Worm (Caenorhabditis elegans) whole organism, L1 larva: ENCODE data around the gene nhr-115.

Experiments
- C04F5.9 ChIP-seq: sonication (generic microtip); optimal IDR thresholded peaks from 2 replicates; lab custom pipeline; 2016; ENCODE audit warnings: missing genetic modification characterization, missing compliant biosample characterization
- C16A3.4 ChIP-seq: fragments of 150-350 bp; optimal IDR thresholded peaks from 2 replicates; lab custom pipeline; 2014; ENCODE audit warnings: missing biosample characterization, missing genetic modification characterization
- Y116A8C.19 ChIP-seq: sonication (generic microtip); optimal IDR thresholded peaks from 2 replicates; lab custom pipeline; 2016; ENCODE audit warnings: missing compliant biosample characterization, missing genetic modification characterization, borderline replicate concordance
- aha-1 ChIP-seq: fragments of 150-350 bp; optimal IDR thresholded peaks from 2 replicates; lab custom pipeline; 2014; ENCODE audit warnings: missing biosample characterization, missing genetic modification characterization
- aly-2 ChIP-seq: fragments of 150-350 bp; optimal IDR thresholded peaks from 2 replicates; lab custom pipeline; 2014; ENCODE audit warnings: missing biosample characterization, missing genetic modification characterization
- blmp-1 ChIP-seq: fragments of 150-350 bp; optimal IDR thresholded peaks from 2 replicates; lab custom pipeline; 2014; ENCODE audit warnings: missing biosample characterization, missing genetic modification characterization
- ceh-82 ChIP-seq, 3 experiments: fragments of 150-350 bp in 1 of 3; sonication (generic microtip) in 2 of 3; optimal IDR thresholded peaks; 2 replicates each; lab custom pipeline; 2014 to 2017; ENCODE audit warnings: missing biosample characterization in 3 of 3, missing genetic modification characterization in 3 of 3
- dpl-1 ChIP-seq, 3 experiments: fragments of 150-350 bp in 2 of 3; sonication (generic microtip) in 1 of 3; optimal IDR thresholded peaks; 2 replicates each; lab custom pipeline; 2014 to 2017; ENCODE audit warnings: missing biosample characterization in 3 of 3, missing genetic modification characterization in 3 of 3, missing genetic modification reagents in 3 of 3
- dsc-1 ChIP-seq: sonication (generic microtip); optimal IDR thresholded peaks from 2 replicates; lab custom pipeline; 2016; ENCODE audit warnings: mild to moderate bottlenecking, missing genetic modification characterization, missing compliant biosample characterization
- efl-1 ChIP-seq, 4 experiments: fragments of 150-350 bp; optimal IDR thresholded peaks in 3 of 4; peaks in 1 of 4; 1 replicate in 1 of 4; 2 replicates in 3 of 4; lab custom pipeline; 2014; ENCODE audit warnings: missing biosample characterization in 2 of 4, missing genetic modification characterization in 2 of 4, missing genetic modification reagents in 2 of 4
- elt-2 ChIP-seq: sonication (generic microtip); optimal IDR thresholded peaks from 2 replicates; lab custom pipeline; 2016; ENCODE audit warnings: missing genetic modification characterization, mild to moderate bottlenecking, inconsistent platforms, missing compliant biosample characterization, missing genetic modification reagents
- elt-3 ChIP-seq, 6 experiments: fragments of 150-350 bp in 1 of 6; sonication (generic microtip); optimal IDR thresholded peaks; 2 replicates each; lab custom pipeline; 2017 to 2018; ENCODE audit warnings: missing biosample characterization in 6 of 6, missing genetic modification characterization in 6 of 6, inconsistent platforms in 1 of 6
- hlh-4 ChIP-seq: sonication (generic microtip); optimal IDR thresholded peaks from 2 replicates; lab custom pipeline; 2016; ENCODE audit warnings: mild to moderate bottlenecking, missing genetic modification characterization, missing compliant biosample characterization
- hpl-2 ChIP-seq: fragments of 150-350 bp; optimal IDR thresholded peaks from 2 replicates; lab custom pipeline; 2014; ENCODE audit warnings: missing biosample characterization, missing genetic modification reagents, missing genetic modification characterization
- lin-13 ChIP-seq: fragments of 150-350 bp; optimal IDR thresholded peaks from 2 replicates; lab custom pipeline; 2014; ENCODE audit warnings: missing biosample characterization, missing genetic modification reagents, missing genetic modification characterization
- lin-14 ChIP-seq: fragments of 200-800 bp; sonication (Bioruptor generic); optimal IDR thresholded peaks from 2 replicates; lab custom pipeline; 2018; ENCODE audit warnings: mild to moderate bottlenecking, missing genetic modification characterization, moderate library complexity, missing compliant biosample characterization
- lin-35 ChIP-seq, 2 experiments: fragments of 150-350 bp; optimal IDR thresholded peaks; 2 replicates each; lab custom pipeline; 2014; ENCODE audit warnings: missing biosample characterization in 2 of 2, missing genetic modification characterization in 2 of 2, missing genetic modification reagents in 2 of 2
- lin-39 ChIP-seq: fragments of 150-350 bp; optimal IDR thresholded peaks from 2 replicates; lab custom pipeline; 2014; ENCODE audit warnings: missing biosample characterization, missing genetic modification reagents, missing genetic modification characterization
- lir-3 ChIP-seq: sonication (generic microtip); optimal IDR thresholded peaks from 2 replicates; lab custom pipeline; 2016; ENCODE audit warnings: mild to moderate bottlenecking, missing genetic modification characterization, moderate library complexity, missing compliant biosample characterization; ENCODE audit not compliant: poor library complexity
- lsy-2 ChIP-seq, 2 experiments: fragments of 150-350 bp; optimal IDR thresholded peaks; 2 replicates each; lab custom pipeline; 2014; ENCODE audit warnings: missing biosample characterization in 2 of 2, missing genetic modification characterization in 2 of 2
- mdl-1 ChIP-seq, 2 experiments: fragments of 150-350 bp; optimal IDR thresholded peaks; 2 replicates each; lab custom pipeline; 2014 to 2017; ENCODE audit warnings: missing biosample characterization in 2 of 2, missing genetic modification characterization in 2 of 2, inconsistent platforms in 1 of 2
- mef-2 ChIP-seq: fragments of 150-350 bp; optimal IDR thresholded peaks from 2 replicates; lab custom pipeline; 2014; ENCODE audit warnings: missing biosample characterization, missing genetic modification characterization
- mep-1 ChIP-seq: fragments of 150-350 bp; optimal IDR thresholded peaks from 2 replicates; lab custom pipeline; 2014; ENCODE audit warnings: missing biosample characterization, missing genetic modification characterization
- nhr-11 ChIP-seq: fragments of 150-350 bp; optimal IDR thresholded peaks from 2 replicates; lab custom pipeline; 2014; ENCODE audit warnings: missing biosample characterization, missing genetic modification characterization
- nhr-12 ChIP-seq: sonication (generic microtip); optimal IDR thresholded peaks from 2 replicates; lab custom pipeline; 2017; ENCODE audit warnings: missing biosample characterization, missing genetic modification characterization
- nhr-20 ChIP-seq: sonication (generic microtip); optimal IDR thresholded peaks from 2 replicates; lab custom pipeline; 2016; ENCODE audit warnings: mild to moderate bottlenecking, missing genetic modification characterization, missing compliant biosample characterization
- nhr-77 ChIP-seq: fragments of 150-350 bp; optimal IDR thresholded peaks from 2 replicates; lab custom pipeline; 2014; ENCODE audit warnings: missing biosample characterization, missing genetic modification characterization
- nhr-85 ChIP-seq: sonication (generic microtip); peaks from one replicate; lab custom pipeline; 2016; ENCODE audit warnings: missing genetic modification characterization, inconsistent platforms, missing compliant biosample characterization
- nhr-90 ChIP-seq: sonication (generic microtip); optimal IDR thresholded peaks from 2 replicates; lab custom pipeline; 2016; ENCODE audit warnings: mild to moderate bottlenecking, missing genetic modification characterization, missing compliant biosample characterization; ENCODE audit not compliant: poor library complexity
- pax-3 ChIP-seq: fragments of 200-800 bp; sonication (Bioruptor generic); optimal IDR thresholded peaks from 2 replicates; lab custom pipeline; 2018; ENCODE audit warnings: mild to moderate bottlenecking, missing genetic modification characterization, moderate library complexity, missing compliant biosample characterization
- rnt-1 ChIP-seq: sonication (generic microtip); optimal IDR thresholded peaks from 2 replicates; lab custom pipeline; 2016; ENCODE audit warnings: mild to moderate bottlenecking, missing genetic modification characterization, moderate library complexity, missing compliant biosample characterization
- snu-23 ChIP-seq: sonication (generic microtip); optimal IDR thresholded peaks from 2 replicates; lab custom pipeline; 2016; ENCODE audit warnings: missing genetic modification characterization, missing compliant biosample characterization
- sox-4 ChIP-seq: sonication (generic microtip); optimal IDR thresholded peaks from 2 replicates; lab custom pipeline; 2016; ENCODE audit warnings: missing genetic modification characterization, missing compliant biosample characterization
- swsn-7 ChIP-seq: sonication (generic microtip); optimal IDR thresholded peaks from 2 replicates; lab custom pipeline; 2016; ENCODE audit warnings: missing genetic modification characterization, missing compliant biosample characterization
- tbx-2 ChIP-seq: sonication (generic microtip); optimal IDR thresholded peaks from 2 replicates; lab custom pipeline; 2016; ENCODE audit warnings: missing genetic modification characterization, missing compliant biosample characterization
- tlp-1 ChIP-seq: fragments of 150-350 bp; optimal IDR thresholded peaks from 2 replicates; lab custom pipeline; 2014; ENCODE audit warnings: missing biosample characterization, missing genetic modification characterization
- unc-30 ChIP-seq: sonication (generic microtip); optimal IDR thresholded peaks from 2 replicates; lab custom pipeline; 2017; ENCODE audit warnings: missing biosample characterization, missing genetic modification characterization
- unc-62 ChIP-seq: fragments of 150-350 bp; optimal IDR thresholded peaks from 2 replicates; lab custom pipeline; 2014; ENCODE audit warnings: missing biosample characterization, missing genetic modification reagents, missing genetic modification characterization
- unc-86 ChIP-seq: sonication (generic microtip); optimal IDR thresholded peaks from 2 replicates; lab custom pipeline; 2016; ENCODE audit warnings: missing genetic modification characterization, missing compliant biosample characterization
- xbp-1 ChIP-seq: sonication (generic microtip); optimal IDR thresholded peaks from 2 replicates; lab custom pipeline; 2016; ENCODE audit warnings: missing genetic modification characterization, missing compliant biosample characterization

Gene nhr-115

ce11 chrV:2292240-2292639 is at the start of gene nhr-115:
nhr-115 (plus strand) TSS chrV:2292540.
- TF ChIP-seq aly-2 (tag; lab: Kevin White, UChicago), result no peak
- no peak for TF ChIP-seq dpl-1 (GFP tag; optimal IDR thresholded peaks at IDR 0.05; lab: Kevin White, UChicago)
- TF ChIP-seq snu-23 (GFP tag; lab: Kevin White, UChicago), result no peak
- no peak for TF ChIP-seq Y116A8C.19 (tag; lab: Kevin White, UChicago)
- TF ChIP-seq nhr-90 (tag; lab: Kevin White, UChicago), result no peak
- TF ChIP-seq unc-30 (tag; lab: Kevin White, UChicago), result no peak

ce11 chrV:2242630-2243029 is 49.7 kb upstream of the nhr-115 start, which contains the start of gene cyp-33C3:
cyp-33C3 (plus strand) TSS chrV:2242778.
- TF ChIP-seq snu-23 (GFP tag; lab: Kevin White, UChicago), result no peak
- TF ChIP-seq hlh-4 (tag; lab: Kevin White, UChicago), result no peak
- TF ChIP-seq aha-1, result no peak
- peak; percentile 48 for TF ChIP-seq blmp-1 (tag; lab: Kevin White, UChicago)
- peak; percentile 56 for TF ChIP-seq lin-14 (GFP tag; lab: Kevin White, UChicago)
- no peak for TF ChIP-seq xbp-1 (tag; lab: Kevin White, UChicago)
- TF ChIP-seq nhr-77, result no peak
- no peak for TF ChIP-seq nhr-90 (tag; lab: Kevin White, UChicago)
- no peak for TF ChIP-seq pax-3 (tag; lab: Kevin White, UChicago)
- TF ChIP-seq sox-4 (tag; lab: Kevin White, UChicago), result no peak
- TF ChIP-seq C16A3.4 (tag; lab: Kevin White, UChicago), result no peak
- TF ChIP-seq lin-39 (tag; lab: Kevin White, UChicago), result no peak
- no peak for TF ChIP-seq unc-30 (tag; lab: Kevin White, UChicago)
- no peak for TF ChIP-seq mef-2 (tag; lab: Kevin White, UChicago)
- TF ChIP-seq unc-62 (GFP tag; lab: Kevin White, UChicago), result no peak
- TF ChIP-seq nhr-11 (tag; lab: Kevin White, UChicago), result no peak
- no peak for TF ChIP-seq efl-1 (optimal IDR thresholded peaks at IDR 0.05; lab: Kevin White, UChicago)
- TF ChIP-seq efl-1 (GFP tag; optimal IDR thresholded peaks at IDR 0.05 in 1 of 2; lab: Kevin White, UChicago), result no peak
- no peak for TF ChIP-seq mep-1
- no peak for TF ChIP-seq dsc-1 (tag; lab: Kevin White, UChicago)
- no peak for TF ChIP-seq unc-86 (tag; lab: Kevin White, UChicago)
- peak in 1 of 6 experiments; percentile 21 for TF ChIP-seq elt-3 (tag; optimal IDR thresholded peaks at IDR 0.05; lab: Kevin White, UChicago)
- TF ChIP-seq nhr-20 (tag; lab: Kevin White, UChicago), result peak; percentile 17
- TF ChIP-seq tlp-1 (tag; lab: Kevin White, UChicago), result no peak

- peak; percentile 84 for TF ChIP-seq lin-14 (GFP tag; lab: Kevin White, UChicago)
- TF ChIP-seq elt-2 (tag; lab: Kevin White, UChicago), result peak; percentile 11
- no peak for TF ChIP-seq lir-3
- TF ChIP-seq swsn-7, result no peak
- peak; percentile 62 for TF ChIP-seq blmp-1 (tag; lab: Kevin White, UChicago)
- no peak for TF ChIP-seq nhr-12 (tag; lab: Kevin White, UChicago)
- peak; percentile 29 for TF ChIP-seq snu-23 (GFP tag; lab: Kevin White, UChicago)
- TF ChIP-seq nhr-85 (tag; lab: Kevin White, UChicago), result peak; percentile 67
- TF ChIP-seq lin-13 (GFP tag; lab: Kevin White, UChicago), result no peak
- peak; percentile 22 for TF ChIP-seq nhr-77
- TF ChIP-seq ceh-82 (tag; optimal IDR thresholded peaks at IDR 0.05; lab: Kevin White, UChicago), result peak in 1 of 3 experiments; percentile 17
- peak; percentile 75 for TF ChIP-seq nhr-20 (tag; lab: Kevin White, UChicago)
- TF ChIP-seq C04F5.9 (tag; lab: Kevin White, UChicago), result no peak
- TF ChIP-seq elt-3 (tag; optimal IDR thresholded peaks at IDR 0.05; lab: Kevin White, UChicago), result peak in 2 of 6 experiments; percentile 46 to 54
- no peak for TF ChIP-seq Y116A8C.19 (tag; lab: Kevin White, UChicago)
- no peak for TF ChIP-seq mdl-1 (tag; optimal IDR thresholded peaks at IDR 0.05; lab: Kevin White, UChicago)
- TF ChIP-seq lin-35 (GFP tag; optimal IDR thresholded peaks at IDR 0.05; lab: Kevin White, UChicago), result peak in 1 of 2 experiments; percentile 31
- peak in 1 of 2 experiments; percentile 16 for TF ChIP-seq lsy-2 (tag; optimal IDR thresholded peaks at IDR 0.05; lab: Kevin White, UChicago)
- no peak for TF ChIP-seq tbx-2 (tag; lab: Kevin White, UChicago)
- peak; percentile 12 for TF ChIP-seq rnt-1
- TF ChIP-seq hpl-2 (GFP tag; lab: Kevin White, UChicago), result no peak
- peak; percentile 43 to 59 for TF ChIP-seq efl-1 (optimal IDR thresholded peaks at IDR 0.05; lab: Kevin White, UChicago)
- TF ChIP-seq efl-1 (GFP tag; optimal IDR thresholded peaks at IDR 0.05 in 1 of 2; lab: Kevin White, UChicago), result peak in 1 of 2 experiments; percentile 92
Measured at ce11 chrV:2244751-2245150, 47.6 kb upstream of the nhr-115 start, which contains the start of gene cyp-33C5. cyp-33C5 (plus strand) TSS chrV:2245004.
